Fruit fly (Drosophila melanogaster) whole organism, wandering third instar larva: ENCODE measurements around the gene CG31221.

Source experiments
- Jra ChIP-seq: sonication (Bioruptor generic); optimal IDR thresholded peaks from 2 replicates; lab custom pipeline; 2016; ENCODE audit warnings: missing biosample characterization, missing genetic modification characterization
- pan ChIP-seq: fragments of >200 bp; optimal IDR thresholded peaks from 2 replicates; lab custom pipeline; 2017

DNA sequence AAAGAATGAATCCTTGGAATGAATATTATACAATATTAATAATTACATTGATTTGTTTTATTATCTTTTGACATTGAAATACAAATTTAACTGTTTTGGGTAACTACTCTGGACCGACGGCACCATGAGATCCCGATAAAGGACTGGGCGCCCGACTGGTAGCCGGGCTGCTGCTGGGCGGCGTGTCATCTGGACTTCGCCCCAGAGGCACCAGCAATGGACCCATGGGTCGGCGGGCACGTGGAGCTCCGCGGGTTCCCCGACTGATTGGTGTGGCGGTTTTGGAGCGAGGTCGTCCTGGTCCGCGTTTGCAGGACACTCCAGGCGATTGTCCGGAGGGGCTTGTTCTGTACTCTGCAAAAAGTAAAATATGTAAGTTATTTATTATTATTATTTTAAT is 43.4 kb upstream of the CG31221 start:
- TF ChIP-seq pan (lab: Kevin White, UChicago), result no peak
- TF ChIP-seq Jra, result no peak
